Fruit fly (Drosophila melanogaster) whole organism: ENCODE results near the gene Prat2.

Source experiments
- CG8478 ChIP-seq: fragments of >200 bp; optimal IDR thresholded peaks from 2 replicates; lab custom pipeline; 2018; ENCODE audit warnings: inconsistent platforms
- Dll ChIP-seq: fragments of >200 bp; optimal IDR thresholded peaks from 2 replicates; lab custom pipeline; 2017
- EcR ChIP-seq, 2 experiments: fragments of >200 bp; optimal IDR thresholded peaks; 2 replicates each; lab custom pipeline; 2017; ENCODE audit warnings: missing biosample characterization in 2 of 2, missing genetic modification characterization in 2 of 2, missing genetic modification reagents in 2 of 2
- pan ChIP-seq: fragments of >200 bp; optimal IDR thresholded peaks from 2 replicates; lab custom pipeline; 2017
- psq ChIP-seq: fragments of >200 bp; optimal IDR thresholded peaks from 2 replicates; lab custom pipeline; 2017
- usp ChIP-seq: fragments of >200 bp; optimal IDR thresholded peaks from 2 replicates; lab custom pipeline; 2017; ENCODE audit warnings: missing biosample characterization, missing genetic modification characterization, mixed read lengths

DNA sequence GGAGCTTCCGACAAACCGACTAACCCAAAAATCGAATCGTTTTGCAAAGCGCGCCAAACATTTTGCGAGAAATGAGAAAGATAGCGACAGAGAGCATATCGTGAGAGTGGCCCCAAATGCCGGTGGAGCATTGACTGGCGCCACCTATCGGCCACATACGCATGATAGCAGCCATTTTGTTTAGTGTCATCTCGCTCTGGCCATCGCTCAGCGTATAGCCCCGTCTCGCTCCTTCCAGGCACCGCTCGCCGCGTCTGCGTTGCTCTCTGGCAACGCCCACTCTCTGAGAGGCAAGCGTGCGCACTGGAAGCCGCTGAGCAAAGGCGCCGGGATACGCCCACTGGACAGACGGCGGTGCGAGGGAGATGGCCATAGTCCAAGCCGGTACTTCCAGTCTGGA, 10.7 kb downstream of the Prat2 start:
- TF ChIP-seq psq (lab: Kevin White, UChicago) (no peak), EcR (GFP tag; optimal IDR thresholded peaks at IDR 0.05; lab: Kevin White, UChicago) (no peak), usp (GFP tag; lab: Kevin White, UChicago) (no peak), Dll (peak; percentile 92), CG8478 (lab: Kevin White, UChicago) (peak; percentile 78), pan (no peak)
